Worm (Caenorhabditis elegans): ENCODE results near the gene F59A6.11.

- peak; percentile 60 for TF ChIP-seq pqm-1 (tag; optimal IDR thresholded peaks at IDR 0.05)
- TF ChIP-seq nhr-237 (tag; optimal IDR thresholded peaks at IDR 0.05): no peak
- no peak for TF ChIP-seq snpc-4 (tag; optimal IDR thresholded peaks at IDR 0.05)
- no peak for TF ChIP-seq ztf-11 (tag; optimal IDR thresholded peaks at IDR 0.05)
- TF ChIP-seq unc-39 (tag; optimal IDR thresholded peaks at IDR 0.05): no peak
- no peak for TF ChIP-seq nhr-11 (tag; optimal IDR thresholded peaks at IDR 0.05)
- no peak for TF ChIP-seq nhr-76 (tag; optimal IDR thresholded peaks at IDR 0.05)
- TF ChIP-seq daf-12 (tag; optimal IDR thresholded peaks at IDR 0.05): no peak
- no peak for TF ChIP-seq zag-1 (tag; optimal IDR thresholded peaks at IDR 0.05)
- TF ChIP-seq fos-1 (tag; optimal IDR thresholded peaks at IDR 0.05): no peak
- TF ChIP-seq ceh-28 (tag; optimal IDR thresholded peaks at IDR 0.05): no peak
These were observed 23.9 kb upstream of the F59A6.11 start, which contains the start of the genes nsy-1 and F59A6.13 for ce11 chrII:5022381-5022855.

Data from whole organism, L3 larva.